Fruit fly (Drosophila melanogaster) whole organism, embryonic: Measurements from ENCODE around the gene FucTC.

Source experiments
- CG17359 ChIP-seq: fragments of 200-800 bp; sonication (Bioruptor generic); optimal IDR thresholded peaks from 3 replicates; lab custom pipeline; 2018; ENCODE audit warnings: missing biosample characterization, mild to moderate bottlenecking, missing genetic modification characterization, moderate library complexity
- Dip3 ChIP-seq: fragments of 200-800 bp; sonication (Bioruptor generic); optimal IDR thresholded peaks from 3 replicates; lab custom pipeline; 2016; ENCODE audit warnings: missing biosample characterization, missing genetic modification characterization
- Gsc ChIP-seq: fragments of 200-800 bp; sonication (Bioruptor generic); IDR thresholded peaks from 2 replicates; pipeline ENCODE4 v1.3.6; 2022; ENCODE audit warnings: missing biosample characterization, missing genetic modification characterization
- pnt ChIP-seq: fragments of 200-800 bp; sonication (Bioruptor generic); optimal IDR thresholded peaks from 3 replicates; lab custom pipeline; 2016; ENCODE audit warnings: missing biosample characterization, missing genetic modification characterization
- tgo ChIP-seq: fragments of 200-800 bp; sonication (Bioruptor generic); IDR thresholded peaks from 3 replicates; pipeline ENCODE4 v1.3.6; 2022; ENCODE audit warnings: missing biosample characterization, missing genetic modification characterization

DNA sequence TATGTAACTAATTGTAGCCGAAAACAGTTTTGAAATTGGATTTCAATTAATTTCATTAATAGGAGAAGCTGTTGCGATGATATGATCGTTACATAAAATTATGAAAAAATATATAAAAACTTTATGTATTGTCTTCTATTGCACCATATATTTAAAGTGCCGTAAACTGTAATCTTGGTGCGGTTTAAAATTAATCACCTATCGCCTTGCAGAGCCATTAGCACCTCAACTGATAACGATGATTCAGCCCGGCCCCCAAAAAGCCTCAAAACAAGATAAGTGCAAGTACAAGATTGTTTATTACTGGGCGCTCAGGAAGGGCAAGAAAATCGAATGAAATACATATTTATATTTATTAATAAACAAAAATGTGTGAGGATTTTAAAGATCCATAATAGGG lies 756 bp upstream of the FucTC start:
- TF ChIP-seq CG17359 (tag; lab: Kevin White, UChicago) (no peak), Dip3 (GFP tag; lab: Kevin White, UChicago) (no peak), pnt (GFP tag; lab: Kevin White, UChicago) (no peak), Gsc (GFP tag; lab: Robert Waterston, UW) (no peak), tgo (no peak)
